Fruit fly (Drosophila melanogaster): ENCODE data around the gene CG34026.

dm6 chrX:9583440-9584103 is 50.0 kb downstream of the CG34026 start:
- TF ChIP-seq h (optimal IDR thresholded peaks at IDR 0.05) (no peak), ttk (optimal IDR thresholded peaks at IDR 0.05) (no peak), psq (optimal IDR thresholded peaks at IDR 0.05) (no peak), Sin3A (optimal IDR thresholded peaks at IDR 0.05) (no peak)

Measured in Kc167 (cell line).